Worm (Caenorhabditis elegans) whole organism, early embryonic: Measurements from ENCODE around the gene ugt-60.

Experiments used
- ama-1 ChIP-seq: fragments of 150-350 bp; optimal IDR thresholded peaks from 2 replicates; lab custom pipeline; 2014
- scrt-1 ChIP-seq: fragments of 200-800 bp; sonication (Bioruptor generic); IDR thresholded peaks from 2 replicates; pipeline ENCODE4 v1.3.6; 2022; ENCODE audit warnings: missing genetic modification characterization, missing compliant biosample characterization

DNA sequence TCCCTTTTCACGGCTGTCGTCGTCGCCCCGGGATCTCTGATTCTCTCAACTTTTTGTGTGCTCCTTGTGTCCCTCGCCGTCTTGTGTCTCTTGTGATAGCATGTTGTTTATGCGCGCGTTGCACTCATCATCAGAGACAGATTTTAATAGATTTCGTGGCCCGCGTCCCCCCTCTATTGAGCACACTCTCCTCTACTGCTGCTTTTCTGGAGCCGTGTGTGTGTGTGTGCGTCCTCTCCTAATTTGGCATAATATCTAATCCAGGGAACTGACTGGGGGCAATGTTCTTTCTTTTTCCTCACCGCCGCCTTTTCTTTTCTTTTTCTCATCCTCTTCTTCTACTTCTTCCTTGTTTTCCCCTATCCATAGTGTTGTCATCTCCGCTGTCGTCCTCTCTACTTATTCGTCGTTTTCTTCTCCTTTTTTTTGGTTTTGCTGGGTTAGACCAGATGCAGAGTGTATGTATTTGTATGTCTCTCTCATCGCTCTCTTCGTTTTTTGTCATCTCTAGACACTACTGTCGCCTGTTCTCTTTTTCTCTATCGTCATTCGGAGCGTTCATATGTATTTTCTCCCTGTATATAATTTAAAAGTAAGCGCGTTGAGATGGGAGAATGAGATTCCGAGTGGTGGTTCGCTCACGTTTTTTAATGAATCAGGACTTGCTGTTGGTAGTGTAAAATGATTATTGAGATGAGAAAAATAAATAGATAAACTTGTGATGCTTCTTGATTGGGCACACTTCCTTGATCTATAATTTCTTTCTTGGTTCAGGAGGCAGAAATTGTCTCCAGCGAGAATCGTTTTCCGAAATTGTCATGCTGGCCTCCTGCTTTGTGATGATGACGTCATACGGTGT is 25.1 kb upstream of the ugt-60 start:
- TF ChIP-seq scrt-1 (GFP tag; lab: Robert Waterston, UW) (0 out of 2 replicates have a peak, but pooled peaks have one; percentile 68), ama-1 (lab: Kevin White, UChicago) (no peak)
